Worm (Caenorhabditis elegans): ENCODE measurements around the gene F26G1.9.

Gene F26G1.9

ce11 chrII:4733848-4734247, 39.9 kb downstream of the F26G1.9 start, which contains the start of gene F41C3.11 (continued):
- no peak for TF ChIP-seq ztf-22 (GFP tag; optimal IDR thresholded peaks at IDR 0.05)

ce11 chrII:4729733-4730132, 44.1 kb downstream of the F26G1.9 start, which contains the start of gene F41C3.7:
TSS of gene F41C3.7 (plus strand) at chrII:4730033.
- TF ChIP-seq lag-1 (GFP tag; IDR thresholded peaks at IDR 0.05) (no peak), repo-1 (tag; optimal IDR thresholded peaks at IDR 0.05) (no peak), chd-7 (tag; optimal IDR thresholded peaks at IDR 0.05) (no peak), tbp1 (GFP tag; optimal IDR thresholded peaks at IDR 0.05) (no peak), lin-40 (tag; optimal IDR thresholded peaks at IDR 0.05) (no peak), mes-4 (tag; optimal IDR thresholded peaks at IDR 0.05) (no peak), F10E7.11 (tag; optimal IDR thresholded peaks at IDR 0.05) (no peak), somi-1 (GFP tag; optimal IDR thresholded peaks at IDR 0.05) (no peak), D2030.7 (GFP tag; IDR thresholded peaks at IDR 0.05) (no peak), cebp-2 (GFP tag; IDR thresholded peaks at IDR 0.05) (no peak)

DNA sequence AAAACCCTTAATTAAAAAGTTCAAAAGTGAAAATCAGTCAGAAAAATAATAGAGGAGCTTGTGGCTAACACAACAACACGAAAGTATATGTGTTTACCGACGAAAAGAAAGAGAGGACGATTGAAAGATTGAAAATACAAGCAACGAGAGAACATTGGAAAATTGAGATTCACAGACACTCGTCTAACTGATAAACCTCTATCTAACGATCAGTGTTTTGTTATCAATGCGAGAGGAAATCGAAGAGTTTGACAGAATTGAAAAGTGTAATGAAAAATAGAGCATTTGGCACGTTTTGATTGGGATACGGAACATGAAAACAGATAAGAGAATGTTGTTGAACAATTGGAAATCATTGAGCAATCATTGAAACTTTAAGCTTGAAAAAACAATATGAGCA, 45.1 kb downstream of the F26G1.9 start:
- TF ChIP-seq let-607 (tag; optimal IDR thresholded peaks at IDR 0.05), result peak in 1 of 2 experiments; percentile 54
- TF ChIP-seq tlf-1 (GFP tag; optimal IDR thresholded peaks at IDR 0.05), result peak; percentile 8
- peak; percentile 40 for TF ChIP-seq pha-4 (tag; optimal IDR thresholded peaks at IDR 0.05)
- TF ChIP-seq attf-5 (GFP tag; optimal IDR thresholded peaks at IDR 0.05), result peak; percentile 17
- TF ChIP-seq hmg-1.2 (GFP tag; IDR thresholded peaks at IDR 0.05), result peak; percentile 53; the same call in 1 of the 2 replicates
- peak; percentile 50 for TF ChIP-seq ets-4 (GFP tag; optimal IDR thresholded peaks at IDR 0.05)
- no peak for TF ChIP-seq mcd-1 (GFP tag; IDR thresholded peaks at IDR 0.05)
- TF ChIP-seq tbp1 (GFP tag; optimal IDR thresholded peaks at IDR 0.05), result peak; percentile 19
- peak; percentile 27 for TF ChIP-seq lin-40 (tag; optimal IDR thresholded peaks at IDR 0.05)
- no peak for TF ChIP-seq T07F8.4 (tag; optimal IDR thresholded peaks at IDR 0.05)
- peak; percentile 94 for TF ChIP-seq nhr-80 (tag; optimal IDR thresholded peaks at IDR 0.05)
- no peak for TF ChIP-seq xnd-1 (tag; optimal IDR thresholded peaks at IDR 0.05)
- no peak for TF ChIP-seq mes-4 (tag; optimal IDR thresholded peaks at IDR 0.05)
- no peak for TF ChIP-seq tbx-9 (tag; optimal IDR thresholded peaks at IDR 0.05; ENCODE audit: borderline replicate concordance)

- no peak for TF ChIP-seq hsf-1 (GFP tag; IDR thresholded peaks at IDR 0.05)
- no peak for TF ChIP-seq ceh-100 (GFP tag; IDR thresholded peaks at IDR 0.05)
- no peak for TF ChIP-seq hrde-1 (tag; optimal IDR thresholded peaks at IDR 0.05; ENCODE audit: borderline replicate concordance)
- no peak for TF ChIP-seq gei-17 (GFP tag; optimal IDR thresholded peaks at IDR 0.05)
- TF ChIP-seq cebp-2 (GFP tag; IDR thresholded peaks at IDR 0.05), result no peak
- no peak for TF ChIP-seq egl-44 (GFP tag; IDR thresholded peaks at IDR 0.05)
- TF ChIP-seq madf-8 (GFP tag; conservative IDR thresholded peaks at IDR 0.05), result no peak
- TF ChIP-seq snpc-4 (GFP tag; optimal IDR thresholded peaks at IDR 0.05), result no peak
- TF ChIP-seq snpc-4 (tag; optimal IDR thresholded peaks at IDR 0.05), result no peak
- no peak for TF ChIP-seq B0035.1 (tag; optimal IDR thresholded peaks at IDR 0.05)
- no peak for TF ChIP-seq ceh-91 (GFP tag; IDR thresholded peaks at IDR 0.05)
- TF ChIP-seq tbp1 (GFP tag; optimal IDR thresholded peaks at IDR 0.05), result no peak
- TF ChIP-seq F22D6.2 (tag; optimal IDR thresholded peaks at IDR 0.05), result no peak
- no peak for TF ChIP-seq nhr-179 (tag; optimal IDR thresholded peaks at IDR 0.05)
- TF ChIP-seq unc-130 (GFP tag; optimal IDR thresholded peaks at IDR 0.05), result no peak
- no peak for TF ChIP-seq lag-1 (GFP tag; IDR thresholded peaks at IDR 0.05)
Observed at ce11 chrII:4727769-4728168, 46.0 kb downstream of the F26G1.9 start, which contains the start of gene ttr-41. TSS of gene ttr-41 (minus strand) at chrII:4727869.

Measured in whole organism, young adult.